Fruit fly (Drosophila melanogaster): ENCODE measurements around the gene boss.

- TF ChIP-seq kay (GFP tag; ENCODE audit: borderline replicate concordance): no peak
- TF ChIP-seq toe (GFP tag; optimal IDR thresholded peaks at IDR 0.05): no peak
- TF ChIP-seq tj (GFP tag; optimal IDR thresholded peaks at IDR 0.05): no peak
- no peak for TF ChIP-seq CG7101 (tag; optimal IDR thresholded peaks at IDR 0.05)
- no peak for TF ChIP-seq CG5204 (GFP tag; optimal IDR thresholded peaks at IDR 0.05)
- TF ChIP-seq cic (GFP tag; optimal IDR thresholded peaks at IDR 0.05): no peak
- TF ChIP-seq pad (GFP tag; optimal IDR thresholded peaks at IDR 0.05): no peak
Observed at dm6 chr3R:25919912-25920311, 41.9 kb upstream of the boss start.

Measured in whole organism, adult.